Worm (Caenorhabditis elegans) whole organism, L1 larva: Measurements from ENCODE around the gene R09H3.2.

ENCODE experiments used
- ama-1 ChIP-seq: fragments of 150-350 bp; optimal IDR thresholded peaks from 2 replicates; lab custom pipeline; 2014
- ces-1 ChIP-seq: fragments of 150-350 bp; optimal IDR thresholded peaks from 2 replicates; lab custom pipeline; 2014; ENCODE audit warnings: missing biosample characterization, missing genetic modification reagents, missing genetic modification characterization
- dpl-1 ChIP-seq, 3 experiments: fragments of 150-350 bp in 2 of 3; sonication (generic microtip) in 1 of 3; optimal IDR thresholded peaks; 2 replicates each; lab custom pipeline; 2014 to 2017; ENCODE audit warnings: missing biosample characterization in 3 of 3, missing genetic modification characterization in 3 of 3, missing genetic modification reagents in 3 of 3
- fkh-10 ChIP-seq: sonication (generic microtip); optimal IDR thresholded peaks from 2 replicates; lab custom pipeline; 2017; ENCODE audit warnings: missing biosample characterization, missing genetic modification reagents, missing genetic modification characterization
- fos-1 ChIP-seq: fragments of 150-350 bp; optimal IDR thresholded peaks from 2 replicates; lab custom pipeline; 2014; ENCODE audit warnings: missing biosample characterization, missing genetic modification characterization
- irx-1 ChIP-seq: sonication (generic microtip); optimal IDR thresholded peaks from 2 replicates; lab custom pipeline; 2016; ENCODE audit warnings: missing genetic modification characterization, missing compliant biosample characterization
- isw-1 ChIP-seq: fragments of 200-800 bp; sonication (Bioruptor generic); IDR thresholded peaks from 2 replicates; pipeline ENCODE4 v1.3.6; 2022; ENCODE audit warnings: missing genetic modification characterization, missing compliant biosample characterization
- lsy-2 ChIP-seq, 2 experiments: fragments of 150-350 bp; optimal IDR thresholded peaks; 2 replicates each; lab custom pipeline; 2014; ENCODE audit warnings: missing biosample characterization in 2 of 2, missing genetic modification characterization in 2 of 2
- nhr-12 ChIP-seq: sonication (generic microtip); optimal IDR thresholded peaks from 2 replicates; lab custom pipeline; 2017; ENCODE audit warnings: missing biosample characterization, missing genetic modification characterization
- nhr-237 ChIP-seq: fragments of 150-350 bp; optimal IDR thresholded peaks from 2 replicates; lab custom pipeline; 2014; ENCODE audit warnings: missing biosample characterization, missing genetic modification characterization
- nhr-77 ChIP-seq: fragments of 150-350 bp; optimal IDR thresholded peaks from 2 replicates; lab custom pipeline; 2014; ENCODE audit warnings: missing biosample characterization, missing genetic modification characterization
- pag-3 ChIP-seq: sonication (generic microtip); optimal IDR thresholded peaks from 2 replicates; lab custom pipeline; 2017; ENCODE audit warnings: missing genetic modification characterization, mild to moderate bottlenecking, missing compliant biosample characterization, antibody characterized with exemption, borderline replicate concordance; ENCODE audit not compliant: insufficient read depth
- pqm-1 ChIP-seq: sonication (generic microtip); optimal IDR thresholded peaks from 3 replicates; lab custom pipeline; 2017; ENCODE audit warnings: missing biosample characterization, missing genetic modification characterization

ce11 chrX:1706538-1706937 is 41.7 kb upstream of the R09H3.2 start, which contains the start of gene F07G6.5:
- TF ChIP-seq fos-1 (tag; lab: Kevin White, UChicago): no peak
- no peak for TF ChIP-seq nhr-237 (tag; lab: Kevin White, UChicago)
- TF ChIP-seq pag-3 (tag; lab: Kevin White, UChicago): no peak
- TF ChIP-seq fkh-10 (GFP tag; lab: Kevin White, UChicago): no peak
- no peak for TF ChIP-seq lsy-2 (tag; optimal IDR thresholded peaks at IDR 0.05; lab: Kevin White, UChicago)
- no peak for TF ChIP-seq ama-1
- no peak for TF ChIP-seq ces-1 (GFP tag; lab: Kevin White, UChicago)
- TF ChIP-seq dpl-1 (GFP tag; optimal IDR thresholded peaks at IDR 0.05; lab: Kevin White, UChicago): no peak
- no peak for TF ChIP-seq pqm-1 (tag; lab: Kevin White, UChicago)
- no peak for TF ChIP-seq nhr-77 (tag; lab: Kevin White, UChicago)
- TF ChIP-seq nhr-12 (tag; lab: Kevin White, UChicago): no peak
- no peak for TF ChIP-seq irx-1 (tag; lab: Kevin White, UChicago)
- no peak for TF ChIP-seq isw-1
